Worm (Caenorhabditis elegans) whole organism, L3 larva: ENCODE data around the gene R07E5.7.

ENCODE experiments used
- elt-1 ChIP-seq: fragments of 150-350 bp; optimal IDR thresholded peaks from 2 replicates; lab custom pipeline; 2014; ENCODE audit warnings: missing biosample characterization, missing genetic modification characterization
- elt-2 ChIP-seq: sonication (generic microtip); optimal IDR thresholded peaks from 2 replicates; lab custom pipeline; 2016; ENCODE audit warnings: missing genetic modification reagents, mild to moderate bottlenecking, missing genetic modification characterization, missing compliant biosample characterization
- lin-39 ChIP-seq: fragments of 150-350 bp; optimal IDR thresholded peaks from 2 replicates; lab custom pipeline; 2018; ENCODE audit warnings: missing biosample characterization, missing genetic modification reagents, missing genetic modification characterization

ce11 chrIII:4382118-4382517, 36.8 kb downstream of the R07E5.7 start:
- no peak for TF ChIP-seq elt-1 (tag; lab: Kevin White, UChicago)
- no peak for TF ChIP-seq elt-2 (tag; lab: Kevin White, UChicago)
- TF ChIP-seq lin-39 (tag; lab: Kevin White, UChicago): no peak
